Worm (Caenorhabditis elegans): ENCODE results near the gene F29C4.4.

DNA sequence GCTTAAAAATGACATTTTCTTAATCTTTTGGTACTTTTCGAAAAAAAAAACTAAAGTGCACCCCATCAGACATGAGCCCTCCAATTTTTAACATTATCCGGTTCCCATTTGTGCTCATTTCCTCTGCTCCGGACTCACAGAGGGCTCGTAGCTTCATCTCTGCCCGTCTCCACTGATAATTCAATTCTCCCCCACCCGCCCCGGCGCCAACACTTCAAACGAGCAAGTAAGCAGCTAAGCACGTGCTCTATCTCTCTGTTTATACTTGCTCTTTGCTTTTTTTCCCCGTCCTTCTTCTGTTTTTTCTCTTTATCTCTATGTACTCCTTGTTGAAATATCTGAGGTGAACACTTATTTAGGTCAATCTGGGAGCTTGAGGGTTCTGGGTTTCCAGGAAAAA, 32.3 kb upstream of the F29C4.4 start, which contains the start of gene T05C7.9:
- TF ChIP-seq lag-1 (GFP tag; IDR thresholded peaks at IDR 0.05) (no peak), ceh-79 (tag; optimal IDR thresholded peaks at IDR 0.05) (no peak), ama-1 (optimal IDR thresholded peaks at IDR 0.05) (no peak), ama-1 (GFP tag; optimal IDR thresholded peaks at IDR 0.05) (no peak), mcd-1 (GFP tag; IDR thresholded peaks at IDR 0.05) (no peak), hlh-12 (tag; optimal IDR thresholded peaks at IDR 0.05) (no peak), unc-130 (GFP tag; optimal IDR thresholded peaks at IDR 0.05) (no peak)
